Worm (Caenorhabditis elegans) whole organism, mixed stage, embryonic: ENCODE measurements around the gene glt-4.

Experiments
- ceh-83 ChIP-seq: fragments of 200-800 bp; sonication (Bioruptor generic); optimal IDR thresholded peaks from 2 replicates; lab custom pipeline; 2018; ENCODE audit warnings: mild to moderate bottlenecking, missing genetic modification characterization, missing compliant biosample characterization
- cnd-1 ChIP-seq: fragments of 200-800 bp; sonication (Bioruptor generic); optimal IDR thresholded peaks from 2 replicates; lab custom pipeline; 2018; ENCODE audit warnings: mild to moderate bottlenecking, missing genetic modification characterization, missing compliant biosample characterization
- elt-1 ChIP-seq: sonication (generic microtip); optimal IDR thresholded peaks from 2 replicates; lab custom pipeline; 2017; ENCODE audit warnings: missing genetic modification characterization, mild to moderate bottlenecking, missing compliant biosample characterization, antibody characterized with exemption, moderate library complexity, borderline replicate concordance; ENCODE audit not compliant: insufficient read depth
- mab-5 ChIP-seq: fragments of 150-350 bp; optimal IDR thresholded peaks from 2 replicates; lab custom pipeline; 2014; ENCODE audit warnings: missing biosample characterization, missing genetic modification characterization
- nhr-12 ChIP-seq: fragments of 150-350 bp; optimal IDR thresholded peaks from 2 replicates; lab custom pipeline; 2014; ENCODE audit warnings: missing biosample characterization, missing genetic modification characterization
- pha-4 ChIP-seq: fragments of 150-350 bp; optimal IDR thresholded peaks from 2 replicates; lab custom pipeline; 2018; ENCODE audit warnings: missing biosample characterization, missing genetic modification reagents, missing genetic modification characterization
- unc-39 ChIP-seq: fragments of 150-350 bp; optimal IDR thresholded peaks from 2 replicates; lab custom pipeline; 2014; ENCODE audit warnings: missing biosample characterization, missing genetic modification characterization
- ztf-11 ChIP-seq: fragments of 150-350 bp; optimal IDR thresholded peaks from 2 replicates; lab custom pipeline; 2014; ENCODE audit warnings: missing biosample characterization, missing genetic modification characterization

- no peak for TF ChIP-seq mab-5 (tag; lab: Kevin White, UChicago)
- no peak for TF ChIP-seq ztf-11
- TF ChIP-seq elt-1 (tag; lab: Kevin White, UChicago): no peak
- no peak for TF ChIP-seq nhr-12
- TF ChIP-seq unc-39 (tag; lab: Kevin White, UChicago): no peak
- no peak for TF ChIP-seq cnd-1
- TF ChIP-seq pha-4 (tag; lab: Kevin White, UChicago): no peak
- no peak for TF ChIP-seq ceh-83 (GFP tag; lab: Kevin White, UChicago)
Measured at ce11 chrX:6388639-6389038, 14.6 kb upstream of the glt-4 start.
